Fruit fly (Drosophila melanogaster) whole organism, embryonic: ENCODE data around the gene CG13070.
A peak's percentile ranks its signal among the peaks of the same experiment; 100 is the strongest.

Experiments used
- Atf6 ChIP-seq: fragments of 200-800 bp; sonication (Bioruptor generic); IDR thresholded peaks from 2 replicates; pipeline ENCODE4 v1.3.6; 2022; ENCODE audit warnings: missing biosample characterization, missing genetic modification characterization
- B-H2 ChIP-seq: fragments of 200-800 bp; sonication (Bioruptor generic); optimal IDR thresholded peaks from 2 replicates; lab custom pipeline; 2018; ENCODE audit warnings: missing biosample characterization, mild to moderate bottlenecking, missing genetic modification characterization
- CG10543 ChIP-seq: fragments of 200-800 bp; sonication (Bioruptor generic); optimal IDR thresholded peaks from 3 replicates; lab custom pipeline; 2017; ENCODE audit warnings: missing biosample characterization, mild to moderate bottlenecking, missing genetic modification characterization, moderate library complexity
- CG14050 ChIP-seq: fragments of 200-800 bp; sonication (Bioruptor generic); IDR thresholded peaks from 3 replicates; pipeline ENCODE4 v1.3.6; 2022; ENCODE audit warnings: missing biosample characterization, missing genetic modification characterization
- CG14441 ChIP-seq: fragments of 200-800 bp; sonication (Bioruptor generic); IDR thresholded peaks from 2 replicates; pipeline ENCODE4 v1.3.6; 2022; ENCODE audit warnings: missing biosample characterization, missing genetic modification characterization
- CG1647 ChIP-seq: fragments of 200-800 bp; sonication (Bioruptor generic); optimal IDR thresholded peaks from 3 replicates; lab custom pipeline; 2016; ENCODE audit warnings: missing biosample characterization, missing genetic modification characterization
- CG18599 ChIP-seq: fragments of 200-800 bp; sonication (Bioruptor generic); optimal IDR thresholded peaks from 3 replicates; lab custom pipeline; 2017; ENCODE audit warnings: missing biosample characterization, missing genetic modification characterization, mild to moderate bottlenecking, moderate library complexity, missing genetic modification reagents
- CG2712 ChIP-seq: fragments of 200-800 bp; optimal IDR thresholded peaks from 3 replicates; lab custom pipeline; 2019; ENCODE audit warnings: missing biosample characterization, mild to moderate bottlenecking, missing genetic modification characterization, moderate library complexity
- CG30431 ChIP-seq: fragments of 200-800 bp; sonication (Bioruptor generic); optimal IDR thresholded peaks from 2 replicates; lab custom pipeline; 2017; ENCODE audit warnings: missing biosample characterization, missing genetic modification characterization
- CG31441 ChIP-seq: fragments of 200-800 bp; sonication (Bioruptor generic); IDR thresholded peaks from 2 replicates; pipeline ENCODE4 v1.3.6; 2022; ENCODE audit warnings: missing biosample characterization, missing genetic modification characterization
- CG34224 ChIP-seq: fragments of 200-800 bp; sonication (Bioruptor generic); IDR thresholded peaks from 3 replicates; pipeline ENCODE4 v1.3.6; 2022; ENCODE audit warnings: missing biosample characterization, missing genetic modification characterization; ENCODE audit not compliant: partially characterized antibody
- CG3847 ChIP-seq: fragments of 200-800 bp; sonication (Bioruptor generic); IDR thresholded peaks from 2 replicates; pipeline ENCODE4 v1.3.6; 2022; ENCODE audit warnings: missing biosample characterization, missing genetic modification characterization
- CG42726 ChIP-seq: fragments of 200-800 bp; sonication (Bioruptor generic); IDR thresholded peaks from 2 replicates; pipeline ENCODE4 v1.3.6; 2022; ENCODE audit warnings: missing biosample characterization, missing genetic modification characterization; ENCODE audit not compliant: partially characterized antibody
- CG4617 ChIP-seq: fragments of 200-800 bp; sonication (Bioruptor generic); optimal IDR thresholded peaks from 3 replicates; lab custom pipeline; 2016; ENCODE audit warnings: missing biosample characterization, missing genetic modification characterization, borderline replicate concordance
- CG7357 ChIP-seq: fragments of 200-800 bp; sonication (Bioruptor generic); IDR thresholded peaks from 3 replicates; pipeline ENCODE4 v1.3.6; 2022; ENCODE audit warnings: missing biosample characterization, missing genetic modification characterization
- CG8388 ChIP-seq: fragments of 200-800 bp; sonication (Bioruptor generic); optimal IDR thresholded peaks from 2 replicates; lab custom pipeline; 2019; ENCODE audit warnings: missing biosample characterization, mild to moderate bottlenecking, missing genetic modification characterization, moderate library complexity
- CG9727 ChIP-seq: fragments of 200-800 bp; sonication (Bioruptor generic); optimal IDR thresholded peaks from 3 replicates; lab custom pipeline; 2017; ENCODE audit warnings: missing biosample characterization, mild to moderate bottlenecking, missing genetic modification characterization
- Camta ChIP-seq: fragments of 200-800 bp; sonication (Bioruptor generic); optimal IDR thresholded peaks from 2 replicates; lab custom pipeline; 2016; ENCODE audit warnings: missing biosample characterization, missing genetic modification characterization
- D19A ChIP-seq: fragments of 200-800 bp; optimal IDR thresholded peaks from 3 replicates; lab custom pipeline; 2019; ENCODE audit warnings: missing biosample characterization, mild to moderate bottlenecking, missing genetic modification characterization, moderate library complexity
- Doc2 ChIP-seq: fragments of 200-800 bp; sonication (Bioruptor generic); IDR thresholded peaks from 2 replicates; pipeline ENCODE4 v1.3.6; 2022; ENCODE audit warnings: missing biosample characterization, missing genetic modification characterization
- GATAe ChIP-seq: fragments of 200-800 bp; sonication (Bioruptor generic); conservative IDR thresholded peaks from 2 replicates; pipeline ENCODE4 v1.3.6; 2022; ENCODE audit warnings: missing biosample characterization, missing genetic modification characterization
- Gsc ChIP-seq: fragments of 200-800 bp; sonication (Bioruptor generic); IDR thresholded peaks from 2 replicates; pipeline ENCODE4 v1.3.6; 2022; ENCODE audit warnings: missing biosample characterization, missing genetic modification characterization
- HLH3B ChIP-seq: fragments of 200-800 bp; sonication (Bioruptor generic); IDR thresholded peaks from 2 replicates; pipeline ENCODE4 v1.3.6; 2022; ENCODE audit warnings: missing biosample characterization, missing genetic modification characterization
- Hand ChIP-seq: fragments of 200-800 bp; sonication (Bioruptor generic); optimal IDR thresholded peaks from 2 replicates; lab custom pipeline; 2017; ENCODE audit warnings: mild to moderate bottlenecking, missing biosample characterization, missing genetic modification reagents, missing genetic modification characterization
- HmgZ ChIP-seq: fragments of 200-800 bp; sonication (Bioruptor generic); optimal IDR thresholded peaks from 2 replicates; lab custom pipeline; 2018; ENCODE audit warnings: missing biosample characterization, mild to moderate bottlenecking, missing genetic modification characterization
- Hr3 ChIP-seq: fragments of 200-800 bp; sonication (Bioruptor generic); optimal IDR thresholded peaks from 3 replicates; lab custom pipeline; 2016; ENCODE audit warnings: missing biosample characterization, missing genetic modification characterization
- NK7.1 ChIP-seq: fragments of 200-800 bp; sonication (Bioruptor generic); optimal IDR thresholded peaks from 3 replicates; lab custom pipeline; 2016; ENCODE audit warnings: missing biosample characterization, missing genetic modification characterization
- Poxn ChIP-seq: fragments of 200-800 bp; sonication (Bioruptor generic); IDR thresholded peaks from 2 replicates; pipeline ENCODE4 v1.3.6; 2022; ENCODE audit warnings: missing biosample characterization, missing genetic modification characterization
- ac ChIP-seq: fragments of 200-800 bp; sonication (Bioruptor generic); optimal IDR thresholded peaks from 3 replicates; lab custom pipeline; 2017; ENCODE audit warnings: missing biosample characterization, mild to moderate bottlenecking, missing genetic modification characterization
- ash1 ChIP-seq: fragments of 200-800 bp; sonication (Bioruptor generic); optimal IDR thresholded peaks from 2 replicates; lab custom pipeline; 2018; ENCODE audit warnings: missing biosample characterization, mild to moderate bottlenecking, missing genetic modification characterization
- btn ChIP-seq: fragments of 200-800 bp; sonication (Bioruptor generic); optimal IDR thresholded peaks from 2 replicates; lab custom pipeline; 2016; ENCODE audit warnings: missing biosample characterization, missing genetic modification characterization
- cad ChIP-seq: fragments of >200 bp; optimal IDR thresholded peaks from 2 replicates; lab custom pipeline; 2017; ENCODE audit warnings: missing biosample characterization, missing genetic modification characterization
- cg ChIP-seq: fragments of 200-800 bp; sonication (Bioruptor generic); optimal IDR thresholded peaks from 3 replicates; lab custom pipeline; 2019; ENCODE audit warnings: missing biosample characterization, mild to moderate bottlenecking, missing genetic modification characterization, moderate library complexity
- dpn ChIP-seq, 2 experiments: fragments of 200-800 bp; sonication (Bioruptor generic); optimal IDR thresholded peaks; 3 replicates each; lab custom pipeline; 2016; ENCODE audit warnings: missing biosample characterization in 2 of 2, missing genetic modification characterization in 2 of 2
- fd96Cb ChIP-seq: fragments of 200-800 bp; sonication (Bioruptor generic); optimal IDR thresholded peaks from 2 replicates; lab custom pipeline; 2018; ENCODE audit warnings: missing biosample characterization, mild to moderate bottlenecking, missing genetic modification characterization, moderate library complexity
- insv ChIP-seq, 2 experiments: fragments of 200-800 bp; sonication (Bioruptor generic); optimal IDR thresholded peaks; 3 replicates each; lab custom pipeline; 2016 to 2018; ENCODE audit warnings: missing biosample characterization in 2 of 2, missing genetic modification characterization in 2 of 2
- jumu ChIP-seq: fragments of 200-800 bp; sonication (Bioruptor generic); optimal IDR thresholded peaks from 3 replicates; lab custom pipeline; 2016; ENCODE audit warnings: missing biosample characterization, missing genetic modification characterization
- kay ChIP-seq: fragments of 200-800 bp; sonication (Bioruptor generic); optimal IDR thresholded peaks from 2 replicates; lab custom pipeline; 2016; ENCODE audit warnings: missing biosample characterization, missing genetic modification characterization
- kni ChIP-seq: fragments of 200-800 bp; sonication (Bioruptor generic); optimal IDR thresholded peaks from 3 replicates; lab custom pipeline; 2017; ENCODE audit warnings: mild to moderate bottlenecking, missing biosample characterization, missing genetic modification reagents, missing genetic modification characterization
- lmd ChIP-seq: fragments of 200-800 bp; sonication (Bioruptor generic); IDR thresholded peaks from 2 replicates; pipeline ENCODE4 v1.3.6; 2022; ENCODE audit warnings: missing biosample characterization, missing genetic modification characterization
- nerfin-1 ChIP-seq: fragments of 200-800 bp; sonication (Bioruptor generic); optimal IDR thresholded peaks from 3 replicates; lab custom pipeline; 2019; ENCODE audit warnings: missing biosample characterization, mild to moderate bottlenecking, missing genetic modification characterization, moderate library complexity
- otp ChIP-seq: fragments of 200-800 bp; sonication (Bioruptor generic); IDR thresholded peaks from 3 replicates; pipeline ENCODE4, ENCODE4 v1.3.6; 2022; ENCODE audit warnings: missing biosample characterization, missing genetic modification characterization
- p53 ChIP-seq: fragments of 200-800 bp; sonication (Bioruptor generic); optimal IDR thresholded peaks from 2 replicates; lab custom pipeline; 2016; ENCODE audit warnings: missing biosample characterization, missing genetic modification characterization
- phol ChIP-seq: fragments of 200-800 bp; sonication (Bioruptor generic); optimal IDR thresholded peaks from 3 replicates; lab custom pipeline; 2018; ENCODE audit warnings: missing biosample characterization, mild to moderate bottlenecking, missing genetic modification characterization, moderate library complexity
- pzg ChIP-seq: fragments of 200-800 bp; sonication (Bioruptor generic); optimal IDR thresholded peaks from 3 replicates; lab custom pipeline; 2018; ENCODE audit warnings: missing biosample characterization, mild to moderate bottlenecking, missing genetic modification characterization, moderate library complexity
- wdn ChIP-seq: fragments of 200-800 bp; sonication (Bioruptor generic); IDR thresholded peaks from 2 replicates; pipeline ENCODE4 v1.3.6; 2022; ENCODE audit warnings: missing biosample characterization, missing genetic modification characterization

Gene CG13070

dm6 chr3L:16228659-16229205, 34.4 kb upstream of the CG13070 start, which contains the start of gene Tmx3 (continued):
- TF ChIP-seq insv (GFP tag; optimal IDR thresholded peaks at IDR 0.05; lab: Kevin White, UChicago) (peak in 1 of 2 experiments; percentile 58), phol (tag; lab: Kevin White, UChicago) (peak; percentile 92), lmd (GFP tag; lab: Robert Waterston, UW) (peak; percentile 93), CG14441 (GFP tag; lab: Robert Waterston, UW) (peak; percentile 94), Atf6 (GFP tag; lab: Robert Waterston, UW) (peak; percentile 89), CG4617 (GFP tag; lab: Kevin White, UChicago) (peak; percentile 90), otp (GFP tag; lab: Robert Waterston, UW) (peak; percentile 91), CG1647 (GFP tag; lab: Kevin White, UChicago) (peak; percentile 39), nerfin-1 (tag; lab: Kevin White, UChicago) (peak; percentile 95), GATAe (peak; percentile 42), CG9727 (GFP tag; lab: Kevin White, UChicago) (peak; percentile 82), ac (GFP tag; lab: Kevin White, UChicago) (no peak), CG14050 (GFP tag; lab: Robert Waterston, UW) (peak; percentile 78), kni (GFP tag; lab: Kevin White, UChicago) (no peak), CG2712 (tag; lab: Kevin White, UChicago) (peak; percentile 93), p53 (GFP tag; lab: Kevin White, UChicago) (no peak), CG18599 (GFP tag; lab: Kevin White, UChicago) (no peak), CG10543 (GFP tag; lab: Kevin White, UChicago) (no peak), ash1 (GFP tag; lab: Kevin White, UChicago) (no peak), cg (GFP tag; lab: Kevin White, UChicago) (no peak), btn (no peak), NK7.1 (no peak), Poxn (peak; percentile 79), dpn (GFP tag; optimal IDR thresholded peaks at IDR 0.05; lab: Kevin White, UChicago) (peak; percentile 66 to 90), CG7357 (GFP tag; lab: Robert Waterston, UW) (peak; percentile 77), B-H2 (GFP tag; lab: Kevin White, UChicago) (no peak), CG34224 (no peak), D19A (tag; lab: Kevin White, UChicago) (peak; percentile 89), CG42726 (GFP tag; lab: Robert Waterston, UW) (no peak), HLH3B (peak; percentile 92), kay (GFP tag; lab: Kevin White, UChicago) (peak; percentile 76), CG30431 (GFP tag; lab: Kevin White, UChicago) (peak; percentile 66), pzg (GFP tag; lab: Kevin White, UChicago) (peak; percentile 53), CG8388 (peak; percentile 84), Doc2 (no peak), jumu (GFP tag; lab: Kevin White, UChicago) (peak; percentile 23), Hand (GFP tag; lab: Kevin White, UChicago) (peak; percentile 41), wdn (GFP tag; lab: Robert Waterston, UW) (peak; percentile 88), Hr3 (GFP tag; lab: Kevin White, UChicago) (peak; percentile 93), cad (no peak), Camta (GFP tag; lab: Kevin White, UChicago) (peak; percentile 20), HmgZ (tag; lab: Kevin White, UChicago) (peak; percentile 78), Gsc (GFP tag; lab: Robert Waterston, UW) (no peak), CG3847 (GFP tag; lab: Robert Waterston, UW) (peak; percentile 94), CG31441 (peak; percentile 93), fd96Cb (tag; lab: Kevin White, UChicago) (peak; percentile 89)
